Worm (Caenorhabditis elegans) whole organism, late embryonic: ENCODE results near the gene mes-4.

Source experiments
- C08G9.2 ChIP-seq: sonication (generic microtip); optimal IDR thresholded peaks from 2 replicates; lab custom pipeline; 2016; ENCODE audit warnings: mild to moderate bottlenecking, missing genetic modification characterization, moderate library complexity, missing compliant biosample characterization
- C38D4.7 ChIP-seq: fragments of 200-800 bp; sonication (Bioruptor generic); optimal IDR thresholded peaks from 2 replicates; lab custom pipeline; 2018; ENCODE audit warnings: mild to moderate bottlenecking, missing genetic modification characterization, moderate library complexity, missing compliant biosample characterization
- F13H6.1 ChIP-seq: sonication (generic microtip); optimal IDR thresholded peaks from 2 replicates; lab custom pipeline; 2016; ENCODE audit warnings: missing genetic modification characterization, missing compliant biosample characterization
- K02D7.2 ChIP-seq: sonication (generic microtip); optimal IDR thresholded peaks from 2 replicates; lab custom pipeline; 2017; ENCODE audit warnings: mild to moderate bottlenecking, missing genetic modification characterization, missing compliant biosample characterization
- K09A11.1 ChIP-seq: sonication (generic microtip); optimal IDR thresholded peaks from 2 replicates; lab custom pipeline; 2017; ENCODE audit warnings: antibody characterized with exemption, mild to moderate bottlenecking, missing genetic modification characterization, missing compliant biosample characterization; ENCODE audit not compliant: insufficient read depth
- T23F11.4 ChIP-seq: fragments of 200-800 bp; sonication (Bioruptor generic); optimal IDR thresholded peaks from 2 replicates; lab custom pipeline; 2018; ENCODE audit warnings: mild to moderate bottlenecking, missing genetic modification characterization, missing compliant biosample characterization
- ahr-1 ChIP-seq: sonication (generic microtip); optimal IDR thresholded peaks from 2 replicates; lab custom pipeline; 2016; ENCODE audit warnings: missing genetic modification characterization, missing compliant biosample characterization
- ceh-2 ChIP-seq: sonication (generic microtip); optimal IDR thresholded peaks from 2 replicates; lab custom pipeline; 2016; ENCODE audit warnings: missing genotype, missing genetic modification characterization, missing compliant biosample characterization
- ceh-22 ChIP-seq: sonication (generic microtip); optimal IDR thresholded peaks from 2 replicates; lab custom pipeline; 2017; ENCODE audit warnings: missing biosample characterization, missing genetic modification characterization
- ceh-34 ChIP-seq: sonication (generic microtip); optimal IDR thresholded peaks from 2 replicates; lab custom pipeline; 2016; ENCODE audit warnings: mild to moderate bottlenecking, missing genetic modification characterization, missing compliant biosample characterization
- ceh-45 ChIP-seq: fragments of 200-800 bp; sonication (Bioruptor generic); IDR thresholded peaks from 2 replicates; pipeline ENCODE4 v1.3.6; 2022; ENCODE audit warnings: missing genetic modification reagents, missing genetic modification characterization, missing compliant biosample characterization
- ceh-48 ChIP-seq: sonication (generic microtip); optimal IDR thresholded peaks from 2 replicates; lab custom pipeline; 2016; ENCODE audit warnings: missing genetic modification characterization, inconsistent platforms, missing compliant biosample characterization
- ceh-6 ChIP-seq: fragments of 200-800 bp; sonication (Bioruptor generic); optimal IDR thresholded peaks from 2 replicates; lab custom pipeline; 2018; ENCODE audit warnings: mild to moderate bottlenecking, missing genetic modification characterization, missing compliant biosample characterization
- ceh-9 ChIP-seq: sonication (generic microtip); optimal IDR thresholded peaks from 2 replicates; lab custom pipeline; 2016; ENCODE audit warnings: mild to moderate bottlenecking, missing genetic modification characterization, inconsistent platforms, missing compliant biosample characterization
- che-1 ChIP-seq: sonication (generic microtip); optimal IDR thresholded peaks from 2 replicates; lab custom pipeline; 2016; ENCODE audit warnings: mild to moderate bottlenecking, missing genetic modification characterization, missing compliant biosample characterization
- dmd-4 ChIP-seq: sonication (generic microtip); optimal IDR thresholded peaks from 2 replicates; lab custom pipeline; 2016; ENCODE audit warnings: borderline replicate concordance, missing genetic modification characterization, missing compliant biosample characterization
- elt-4 ChIP-seq: sonication (generic microtip); optimal IDR thresholded peaks from 2 replicates; lab custom pipeline; 2016; ENCODE audit warnings: missing genetic modification characterization, missing compliant biosample characterization
- ets-4 ChIP-seq: sonication (generic microtip); optimal IDR thresholded peaks from 2 replicates; lab custom pipeline; 2016; ENCODE audit warnings: missing genetic modification characterization, missing compliant biosample characterization
- gmeb-2 ChIP-seq: sonication (generic microtip); optimal IDR thresholded peaks from 2 replicates; lab custom pipeline; 2016; ENCODE audit warnings: missing genetic modification characterization, inconsistent platforms, missing compliant biosample characterization
- hlh-13 ChIP-seq: fragments of 200-800 bp; sonication (Bioruptor generic); optimal IDR thresholded peaks from 2 replicates; lab custom pipeline; 2018; ENCODE audit warnings: mild to moderate bottlenecking, missing genetic modification characterization, missing compliant biosample characterization
- hlh-6 ChIP-seq: sonication (generic microtip); optimal IDR thresholded peaks from 2 replicates; lab custom pipeline; 2016; ENCODE audit warnings: missing genotype, missing genetic modification characterization, missing compliant biosample characterization
- hlh-8 ChIP-seq: sonication (generic microtip); optimal IDR thresholded peaks from 2 replicates; lab custom pipeline; 2016; ENCODE audit warnings: missing genotype, missing genetic modification characterization, missing compliant biosample characterization
- lim-6 ChIP-seq: sonication (generic microtip); optimal IDR thresholded peaks from 2 replicates; lab custom pipeline; 2016; ENCODE audit warnings: missing genetic modification characterization, missing compliant biosample characterization
- nfya-1 ChIP-seq: sonication (generic microtip); optimal IDR thresholded peaks from 2 replicates; lab custom pipeline; 2017; ENCODE audit warnings: missing genetic modification characterization, mild to moderate bottlenecking, missing compliant biosample characterization, antibody characterized with exemption, moderate library complexity
- nhr-232 ChIP-seq: sonication (generic microtip); optimal IDR thresholded peaks from 2 replicates; lab custom pipeline; 2016; ENCODE audit warnings: missing genetic modification characterization, missing compliant biosample characterization
- pag-3 ChIP-seq: sonication (generic microtip); optimal IDR thresholded peaks from 2 replicates; lab custom pipeline; 2016; ENCODE audit warnings: missing compliant biosample characterization, missing genetic modification characterization, borderline replicate concordance
- pax-1 ChIP-seq: fragments of 150-350 bp; optimal IDR thresholded peaks from 2 replicates; lab custom pipeline; 2014; ENCODE audit warnings: missing biosample characterization, missing genetic modification characterization
- pha-2 ChIP-seq: sonication (generic microtip); optimal IDR thresholded peaks from 2 replicates; lab custom pipeline; 2017; ENCODE audit warnings: mild to moderate bottlenecking, missing genetic modification characterization, missing compliant biosample characterization
- syd-9 ChIP-seq: sonication (generic microtip); optimal IDR thresholded peaks from 2 replicates; lab custom pipeline; 2016; ENCODE audit warnings: mild to moderate bottlenecking, missing genetic modification characterization, moderate library complexity, missing compliant biosample characterization
- tbx-7 ChIP-seq: sonication (generic microtip); optimal IDR thresholded peaks from 2 replicates; lab custom pipeline; 2016; ENCODE audit warnings: missing genotype, missing genetic modification characterization, missing compliant biosample characterization
- ttx-3 ChIP-seq: sonication (generic microtip); optimal IDR thresholded peaks from 2 replicates; lab custom pipeline; 2016; ENCODE audit warnings: missing genetic modification reagents, missing genetic modification characterization, missing compliant biosample characterization
- unc-42 ChIP-seq: sonication (generic microtip); optimal IDR thresholded peaks from 2 replicates; lab custom pipeline; 2016; ENCODE audit warnings: missing genotype, missing genetic modification characterization, missing compliant biosample characterization
- unc-55 ChIP-seq: sonication (generic microtip); optimal IDR thresholded peaks from 2 replicates; lab custom pipeline; 2017; ENCODE audit warnings: missing biosample characterization, missing genetic modification reagents, missing genetic modification characterization
- unc-86 ChIP-seq: sonication (generic microtip); optimal IDR thresholded peaks from 2 replicates; lab custom pipeline; 2016; ENCODE audit warnings: missing genetic modification characterization, missing compliant biosample characterization
- zip-5 ChIP-seq: sonication (generic microtip); optimal IDR thresholded peaks from 2 replicates; lab custom pipeline; 2016; ENCODE audit warnings: missing genetic modification characterization, missing compliant biosample characterization

Gene mes-4

DNA sequence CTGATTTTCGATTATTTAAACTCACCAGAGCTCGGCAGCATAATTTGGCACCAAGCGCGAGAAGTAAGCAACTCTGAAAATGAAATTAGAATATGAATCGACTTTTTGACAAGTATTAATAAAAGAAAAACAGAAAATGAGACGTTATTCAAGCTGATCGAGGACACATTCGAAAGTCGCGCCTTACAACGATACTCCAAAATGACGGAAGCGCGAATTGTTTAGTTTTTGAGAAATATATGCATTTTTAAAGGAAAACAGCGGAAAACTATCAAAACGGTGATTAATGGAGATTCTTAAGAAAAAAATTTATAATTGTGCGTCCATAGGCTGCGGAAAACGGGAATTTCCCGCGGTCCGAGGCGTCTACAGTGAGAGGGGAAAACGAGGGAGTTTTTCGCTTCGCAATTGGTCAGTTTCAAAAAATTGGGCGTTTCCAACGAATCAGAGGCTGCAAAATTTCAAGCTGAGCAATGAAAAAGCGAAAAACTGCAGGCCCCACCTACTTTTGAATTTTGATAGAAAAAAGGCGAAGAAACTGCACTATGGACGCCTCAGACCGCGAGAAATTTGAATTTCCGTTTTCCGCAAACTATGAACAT lies at the start of gene mes-4:
Gene mes-4 (minus strand): TSS at position 73 of the 602 bp plus-strand sequence.
- TF ChIP-seq ceh-6 (GFP tag; lab: Kevin White, UChicago) (no peak), dmd-4 (tag; lab: Kevin White, UChicago) (no peak), nfya-1 (tag; lab: Kevin White, UChicago) (peak; percentile 85), ttx-3 (tag; lab: Kevin White, UChicago) (no peak), unc-55 (GFP tag; lab: Kevin White, UChicago) (no peak), hlh-8 (no peak), ceh-45 (GFP tag; lab: Robert Waterston, UW) (no peak)

DNA sequence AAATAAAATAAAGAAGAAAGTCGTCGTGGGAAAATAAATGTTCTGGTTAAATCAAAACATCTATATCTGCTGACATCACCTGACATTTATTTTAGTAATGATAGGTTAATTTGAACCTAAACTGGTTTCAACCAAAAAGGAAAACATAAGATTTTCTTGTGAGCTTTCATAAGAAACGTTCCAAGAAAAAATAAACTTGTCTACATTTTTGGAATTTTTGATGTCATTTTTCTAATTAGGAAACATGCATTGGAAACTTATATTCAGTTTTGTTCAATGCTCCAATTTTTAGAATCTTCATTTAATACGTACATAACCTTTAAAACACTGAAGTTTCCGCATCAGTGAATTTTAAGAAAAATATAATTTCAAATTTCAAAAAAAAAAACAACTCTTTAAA lies 48.4 kb upstream of the mes-4 start:
- TF ChIP-seq zip-5 (tag; lab: Kevin White, UChicago) (no peak), ceh-22 (no peak), K09A11.1 (tag; lab: Kevin White, UChicago) (no peak), pha-2 (no peak), tbx-7 (tag; lab: Kevin White, UChicago) (no peak), C38D4.7 (GFP tag; lab: Kevin White, UChicago) (no peak), ceh-48 (tag; lab: Kevin White, UChicago) (no peak), F13H6.1 (no peak), syd-9 (tag; lab: Kevin White, UChicago) (no peak)

DNA sequence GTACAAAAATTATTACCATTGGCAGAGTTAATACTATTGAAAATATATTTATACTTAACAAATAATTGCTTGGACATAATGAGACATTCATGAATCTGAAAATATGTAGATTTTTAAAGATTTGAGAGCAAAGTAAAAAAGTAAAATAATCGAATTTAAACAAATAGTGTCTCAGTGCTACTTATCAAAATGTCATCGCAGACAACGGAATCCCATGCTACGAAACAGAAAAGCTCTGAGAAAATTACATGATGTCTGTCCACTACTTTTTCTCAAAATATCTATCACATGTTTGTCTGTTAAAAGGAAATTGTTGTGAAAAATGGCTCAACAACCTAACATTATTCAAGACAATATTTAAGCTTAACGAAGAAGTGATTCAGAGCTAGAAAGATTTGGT lies 47.0 kb upstream of the mes-4 start, which contains the start of gene T10G3.4:
Gene T10G3.4 (minus strand): TSS at position 101 of the 400 bp plus-strand sequence.
- TF ChIP-seq ets-4 (tag; lab: Kevin White, UChicago) = no peak
- no peak for TF ChIP-seq gmeb-2 (tag; lab: Kevin White, UChicago)
- TF ChIP-seq nfya-1 (tag; lab: Kevin White, UChicago) = no peak
- no peak for TF ChIP-seq ceh-2
- no peak for TF ChIP-seq elt-4 (tag; lab: Kevin White, UChicago)

DNA sequence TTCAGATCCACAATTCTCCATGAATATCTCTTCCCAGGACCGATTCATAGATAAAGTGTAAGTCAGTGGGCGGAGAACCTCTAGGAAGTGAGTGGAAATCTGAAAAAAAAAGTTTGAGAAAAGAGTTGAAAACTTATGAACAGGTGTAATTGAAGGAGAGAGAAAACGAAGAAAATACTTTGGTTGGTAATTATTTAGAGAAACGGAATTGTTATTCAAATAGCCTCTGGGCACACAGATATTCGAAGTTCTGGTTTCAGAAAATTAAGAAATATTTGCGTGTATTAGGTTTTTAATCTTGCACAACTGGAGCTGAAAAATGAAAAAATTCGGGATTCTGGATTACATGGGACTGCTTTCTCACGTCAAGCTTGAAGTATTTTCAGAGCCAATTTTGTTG lies 42.4 kb upstream of the mes-4 start, which contains the start of gene T10G3.2:
Gene T10G3.2 (minus strand): TSS at position 101 of the 400 bp plus-strand sequence.
- no peak for TF ChIP-seq unc-42
- no peak for TF ChIP-seq ceh-34 (tag; lab: Kevin White, UChicago)
- TF ChIP-seq T23F11.4 (GFP tag; lab: Kevin White, UChicago) = no peak
- TF ChIP-seq ceh-45 (GFP tag; lab: Robert Waterston, UW) = no peak
- TF ChIP-seq hlh-8 = no peak
- TF ChIP-seq hlh-6 (tag; lab: Kevin White, UChicago) = no peak
- TF ChIP-seq K02D7.2 = no peak

DNA sequence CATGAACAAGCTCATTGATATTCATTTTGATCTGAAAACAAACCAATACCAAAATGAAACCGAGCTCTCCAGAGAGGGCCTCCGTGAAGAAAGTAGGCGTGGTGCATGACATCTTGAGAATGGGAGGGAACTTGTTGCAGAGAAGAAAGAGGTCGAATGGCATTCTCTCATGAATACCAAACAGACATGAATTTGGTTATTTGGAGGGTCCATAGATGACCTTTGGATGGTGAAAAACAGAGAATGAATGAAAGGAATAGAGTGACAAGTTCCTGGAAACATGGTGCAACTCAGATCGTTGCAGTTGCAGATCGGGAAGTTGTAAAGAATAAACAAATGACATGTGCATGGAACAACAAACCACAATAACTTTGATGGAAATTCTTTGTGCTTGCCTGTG lies 39.0 kb upstream of the mes-4 start, which contains the start of gene T10G3.8:
Gene T10G3.8 (minus strand): TSS at position 101 of the 400 bp plus-strand sequence.
- TF ChIP-seq ceh-9 (tag; lab: Kevin White, UChicago) = no peak
- TF ChIP-seq pax-1 = no peak
- TF ChIP-seq che-1 = no peak
- TF ChIP-seq pag-3 (tag; lab: Kevin White, UChicago) = no peak
- no peak for TF ChIP-seq nhr-232 (tag; lab: Kevin White, UChicago)
- TF ChIP-seq lim-6 = no peak
- no peak for TF ChIP-seq hlh-13 (GFP tag; lab: Kevin White, UChicago)
- no peak for TF ChIP-seq ceh-6 (GFP tag; lab: Kevin White, UChicago)
- no peak for TF ChIP-seq unc-86 (tag; lab: Kevin White, UChicago)
- no peak for TF ChIP-seq syd-9 (tag; lab: Kevin White, UChicago)
- TF ChIP-seq C38D4.7 (GFP tag; lab: Kevin White, UChicago) = no peak
- TF ChIP-seq ahr-1 (tag; lab: Kevin White, UChicago) = no peak
- TF ChIP-seq C08G9.2 (tag; lab: Kevin White, UChicago) = no peak
